Fruit fly (Drosophila melanogaster): ENCODE results near the gene CG43732.

CG43732 gene

DNA sequence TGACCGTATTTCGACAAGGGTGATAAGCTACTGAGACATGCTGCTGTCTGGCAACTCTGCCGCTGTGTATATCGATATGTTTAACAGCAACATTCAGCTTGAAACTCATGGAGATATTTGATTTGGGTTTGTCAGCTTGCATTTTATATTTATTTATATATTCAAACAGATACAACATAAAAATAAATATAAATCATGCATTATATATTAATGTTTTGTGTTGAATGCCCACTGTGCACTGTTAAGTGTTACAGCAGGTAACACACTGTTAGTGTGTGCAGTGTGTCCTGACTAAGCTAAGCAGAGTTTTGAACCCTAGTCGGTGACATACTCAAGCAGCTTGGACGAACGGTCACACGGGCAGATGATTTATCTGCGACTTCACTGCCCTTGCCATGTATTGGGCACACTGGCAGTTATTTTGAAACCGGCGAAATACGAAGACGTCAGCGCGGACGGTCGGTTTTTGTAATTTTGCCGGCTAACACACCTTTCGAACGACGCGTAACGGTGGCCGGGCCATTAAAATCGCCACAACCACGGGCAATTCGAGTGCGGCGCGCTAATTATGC is 33.7 kb downstream of the CG43732 start, which contains the start of the genes snRNP-U1-C and gukh (continued):
- TF ChIP-seq CG7839 (tag; optimal IDR thresholded peaks at IDR 0.05) (peak; percentile 82), CG17186 (GFP tag; optimal IDR thresholded peaks at IDR 0.05) (peak; percentile 9), CG18011 (GFP tag; optimal IDR thresholded peaks at IDR 0.05) (peak; percentile 75), dpn (GFP tag; optimal IDR thresholded peaks at IDR 0.05) (peak; percentile 40 to 84), ERR (GFP tag; optimal IDR thresholded peaks at IDR 0.05) (no peak), Scr (GFP tag; IDR thresholded peaks at IDR 0.05; ENCODE audit: partially characterized antibody) (peak; percentile 77), Max (GFP tag; optimal IDR thresholded peaks at IDR 0.05) (peak; percentile 66), CG6813 (GFP tag; optimal IDR thresholded peaks at IDR 0.05) (peak; percentile 8)

DNA sequence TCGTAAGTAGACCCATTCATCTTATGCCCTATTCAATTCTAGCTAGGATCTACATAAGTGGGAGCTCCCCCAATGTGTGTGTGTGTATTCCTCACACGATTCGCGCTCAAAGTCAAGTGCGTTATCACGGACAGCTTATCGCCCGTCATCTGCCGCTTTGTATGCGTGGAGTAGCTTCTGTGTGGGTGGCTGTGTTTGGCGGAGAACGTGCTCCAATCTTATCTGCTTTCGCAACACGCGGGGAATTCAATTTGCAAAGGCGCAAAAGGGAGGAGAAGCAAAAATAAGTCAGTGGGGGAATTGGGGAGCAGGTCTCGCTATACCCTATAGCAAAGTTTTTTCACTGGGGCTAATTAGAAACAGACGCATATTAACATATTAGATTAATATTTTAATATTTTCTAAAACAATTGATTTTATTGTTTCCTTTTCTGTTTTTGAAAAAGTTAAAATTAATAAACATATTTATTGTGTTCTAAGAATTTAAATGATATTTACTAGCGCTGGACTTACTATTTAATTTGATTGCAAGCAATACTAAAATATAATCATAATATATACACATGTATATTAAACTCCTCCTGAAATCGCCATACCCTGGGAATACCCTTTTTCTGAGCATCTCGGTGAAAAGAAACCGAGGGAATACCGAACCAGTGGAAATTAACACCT is 35.3 kb downstream of the CG43732 start:
- TF ChIP-seq pita (GFP tag; optimal IDR thresholded peaks at IDR 0.05) (no peak), Gug (GFP tag; IDR thresholded peaks at IDR 0.05) (no peak), CG6683 (GFP tag; optimal IDR thresholded peaks at IDR 0.05) (peak; percentile 38), CG6654 (GFP tag; optimal IDR thresholded peaks at IDR 0.05) (no peak), C15 (GFP tag; IDR thresholded peaks at IDR 0.05) (no peak), CG4730 (GFP tag; IDR thresholded peaks at IDR 0.05) (no peak), croc (GFP tag; conservative IDR thresholded peaks at IDR 0.05) (no peak), Atf-2 (GFP tag; optimal IDR thresholded peaks at IDR 0.05) (no peak), Neu2 (GFP tag; optimal IDR thresholded peaks at IDR 0.05; ENCODE audit: borderline replicate concordance) (no peak), CG7745 (tag; optimal IDR thresholded peaks at IDR 0.05) (no peak), CG10543 (GFP tag; optimal IDR thresholded peaks at IDR 0.05) (no peak), chm (GFP tag; IDR thresholded peaks at IDR 0.05) (no peak), ab (GFP tag; optimal IDR thresholded peaks at IDR 0.05) (no peak), Mes4 (GFP tag; optimal IDR thresholded peaks at IDR 0.05) (no peak), bbx (GFP tag; IDR thresholded peaks at IDR 0.05; ENCODE audit: partially characterized antibody) (no peak), cas (GFP tag; IDR thresholded peaks at IDR 0.05) (no peak), CG8359 (GFP tag; optimal IDR thresholded peaks at IDR 0.05; ENCODE audit: borderline replicate concordance) (no peak), Vsx1 (GFP tag; optimal IDR thresholded peaks at IDR 0.05) (no peak), lmd (GFP tag; IDR thresholded peaks at IDR 0.05) (peak; percentile 16; the same call in 1 of the 2 replicates), Lpt (GFP tag; optimal IDR thresholded peaks at IDR 0.05) (no peak), CG12155 (GFP tag; optimal IDR thresholded peaks at IDR 0.05) (peak; percentile 54), Eip74EF (GFP tag; optimal IDR thresholded peaks at IDR 0.05) (no peak), Taf1 (GFP tag; IDR thresholded peaks at IDR 0.05) (no peak), nom (GFP tag; optimal IDR thresholded peaks at IDR 0.05) (no peak), CG31388 (GFP tag; optimal IDR thresholded peaks at IDR 0.05) (no peak), Hr39 (optimal IDR thresholded peaks at IDR 0.05) (no peak), NC2α (GFP tag; optimal IDR thresholded peaks at IDR 0.05) (no peak), pan (optimal IDR thresholded peaks at IDR 0.05) (no peak), pan (GFP tag; optimal IDR thresholded peaks at IDR 0.05 in 1 of 2, IDR thresholded peaks at IDR 0.05 in 1 of 2) (peak in 1 of 2 experiments; percentile 26), Dek (tag; optimal IDR thresholded peaks at IDR 0.05) (no peak), mam (GFP tag; optimal IDR thresholded peaks at IDR 0.05) (no peak), gro (GFP tag; optimal IDR thresholded peaks at IDR 0.05) (no peak), scrt (GFP tag; optimal IDR thresholded peaks at IDR 0.05) (peak; percentile 12), Asciz (GFP tag; optimal IDR thresholded peaks at IDR 0.05) (no peak), CG13775 (GFP tag; optimal IDR thresholded peaks at IDR 0.05) (peak; percentile 34), CG1792 (GFP tag; optimal IDR thresholded peaks at IDR 0.05) (no peak), CG10209 (GFP tag; optimal IDR thresholded peaks at IDR 0.05) (peak; percentile 36), rib (GFP tag; IDR thresholded peaks at IDR 0.05) (peak; percentile 78), CG18764 (GFP tag; optimal IDR thresholded peaks at IDR 0.05) (no peak), B-H1 (GFP tag; IDR thresholded peaks at IDR 0.05) (no peak)
